Worm (Caenorhabditis elegans): Measurements from ENCODE around the gene egl-44.

egl-44 gene

DNA sequence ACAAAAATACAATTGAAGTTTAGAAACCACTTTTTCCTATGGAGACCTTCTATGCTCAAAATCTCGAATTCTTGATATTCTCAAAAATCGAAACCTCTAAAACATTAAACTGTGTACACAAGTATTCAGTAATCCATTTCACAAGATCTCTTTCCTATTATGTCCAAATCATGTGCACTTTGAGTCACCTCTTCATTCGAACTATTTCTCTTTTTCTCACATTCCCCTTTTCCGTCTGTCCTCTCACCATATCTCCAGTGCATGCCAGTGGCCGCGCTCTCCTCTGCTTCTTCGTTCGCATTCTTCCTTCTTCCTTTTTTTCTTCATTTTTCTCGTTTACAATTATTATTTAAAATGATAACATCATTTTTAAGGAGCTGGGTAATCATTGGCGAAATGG, 14.0 kb downstream of the egl-44 start, which contains the start of gene F28B12.1:
F28B12.1 (plus strand) TSS at position 335 of the 400 bp plus-strand sequence.
- TF ChIP-seq snpc-4 (tag; optimal IDR thresholded peaks at IDR 0.05) (no peak), nhr-76 (tag; optimal IDR thresholded peaks at IDR 0.05) (no peak), nhr-12 (tag; optimal IDR thresholded peaks at IDR 0.05) (no peak), fkh-10 (GFP tag; optimal IDR thresholded peaks at IDR 0.05) (peak; percentile 5), hmg-11 (tag; optimal IDR thresholded peaks at IDR 0.05) (peak; percentile 37), nhr-77 (tag; optimal IDR thresholded peaks at IDR 0.05) (no peak), fkh-2 (tag; optimal IDR thresholded peaks at IDR 0.05) (no peak), zag-1 (tag; optimal IDR thresholded peaks at IDR 0.05) (no peak), pqm-1 (tag; optimal IDR thresholded peaks at IDR 0.05) (no peak), nfya-1 (tag; optimal IDR thresholded peaks at IDR 0.05; ENCODE audit: insufficient read depth) (peak; percentile 49), mml-1 (tag; optimal IDR thresholded peaks at IDR 0.05) (no peak), eor-1 (tag; optimal IDR thresholded peaks at IDR 0.05) (no peak), tbx-2 (tag; optimal IDR thresholded peaks at IDR 0.05) (no peak)

DNA sequence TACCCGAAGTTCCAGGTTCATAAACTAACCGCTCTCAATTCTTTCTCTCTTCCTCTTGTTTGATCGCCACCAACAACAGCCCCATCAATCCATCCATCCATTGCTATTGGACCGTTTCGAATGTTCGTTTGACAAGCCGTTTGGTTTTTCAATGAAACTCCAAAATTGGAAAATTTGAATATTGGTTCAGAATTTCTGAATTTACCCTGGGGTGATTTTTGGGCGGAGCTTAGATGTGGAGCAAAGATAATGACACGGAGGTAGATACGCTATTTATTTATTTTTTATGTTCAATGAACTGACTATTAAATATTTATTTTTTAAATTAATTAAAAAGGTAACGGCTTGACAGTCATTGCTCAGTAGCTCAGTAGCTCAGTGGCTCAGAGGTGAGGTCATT, 15.7 kb downstream of the egl-44 start, which contains the start of gene B0034.2:
B0034.2 (minus strand) TSS at position 101 of the 400 bp plus-strand sequence.
- TF ChIP-seq lsy-12 (tag; optimal IDR thresholded peaks at IDR 0.05) (no peak), zag-1 (tag; optimal IDR thresholded peaks at IDR 0.05) (no peak), ztf-4 (tag; optimal IDR thresholded peaks at IDR 0.05) (no peak), ZK546.5 (tag; optimal IDR thresholded peaks at IDR 0.05) (no peak), snpc-4 (tag; optimal IDR thresholded peaks at IDR 0.05) (no peak), ztf-11 (tag; optimal IDR thresholded peaks at IDR 0.05) (no peak), unc-39 (tag; optimal IDR thresholded peaks at IDR 0.05) (no peak), pqm-1 (tag; optimal IDR thresholded peaks at IDR 0.05) (no peak), R02D3.7 (tag; optimal IDR thresholded peaks at IDR 0.05) (no peak), nhr-77 (tag; optimal IDR thresholded peaks at IDR 0.05) (no peak), nhr-25 (tag; optimal IDR thresholded peaks at IDR 0.05) (no peak)

DNA sequence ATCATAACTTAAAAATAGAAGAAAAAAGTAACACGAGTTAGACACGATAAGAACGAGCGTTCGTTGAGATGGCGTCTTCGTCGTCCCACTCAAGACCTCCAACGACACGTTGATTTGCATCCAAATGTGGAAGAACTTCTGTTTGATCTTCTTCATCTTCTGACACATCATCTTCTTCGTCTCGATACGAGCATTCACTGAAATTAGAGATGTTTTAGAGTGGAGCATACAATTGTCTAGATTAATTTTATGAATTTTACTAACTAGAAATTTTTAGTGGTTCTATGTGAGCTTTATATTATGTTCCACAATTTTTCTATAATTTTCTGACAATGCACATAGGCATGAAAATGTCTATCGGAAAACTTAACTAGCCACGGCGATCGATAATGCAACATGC, 17.2 kb downstream of the egl-44 start:
- TF ChIP-seq ZK546.5 (tag; optimal IDR thresholded peaks at IDR 0.05): no peak
- no peak for TF ChIP-seq mdl-1 (tag; optimal IDR thresholded peaks at IDR 0.05)
- TF ChIP-seq eor-1 (tag; optimal IDR thresholded peaks at IDR 0.05): no peak
- no peak for TF ChIP-seq snpc-4 (tag; optimal IDR thresholded peaks at IDR 0.05)
- no peak for TF ChIP-seq ama-1 (optimal IDR thresholded peaks at IDR 0.05)
- TF ChIP-seq sea-2 (GFP tag; optimal IDR thresholded peaks at IDR 0.05): no peak
- no peak for TF ChIP-seq nhr-76 (tag; optimal IDR thresholded peaks at IDR 0.05)
- TF ChIP-seq ceh-28 (tag; optimal IDR thresholded peaks at IDR 0.05): no peak
- no peak for TF ChIP-seq daf-12 (tag; optimal IDR thresholded peaks at IDR 0.05)
- no peak for TF ChIP-seq zag-1 (tag; optimal IDR thresholded peaks at IDR 0.05)
- no peak for TF ChIP-seq R02D3.7 (tag; optimal IDR thresholded peaks at IDR 0.05)
- TF ChIP-seq elt-1 (tag; optimal IDR thresholded peaks at IDR 0.05): no peak
- no peak for TF ChIP-seq fos-1 (tag; optimal IDR thresholded peaks at IDR 0.05)
- TF ChIP-seq fkh-2 (tag; optimal IDR thresholded peaks at IDR 0.05): no peak
- no peak for TF ChIP-seq ceh-82 (tag; optimal IDR thresholded peaks at IDR 0.05)
- TF ChIP-seq nhr-77 (tag; optimal IDR thresholded peaks at IDR 0.05): no peak
- TF ChIP-seq nhr-237 (tag; optimal IDR thresholded peaks at IDR 0.05): no peak

DNA sequence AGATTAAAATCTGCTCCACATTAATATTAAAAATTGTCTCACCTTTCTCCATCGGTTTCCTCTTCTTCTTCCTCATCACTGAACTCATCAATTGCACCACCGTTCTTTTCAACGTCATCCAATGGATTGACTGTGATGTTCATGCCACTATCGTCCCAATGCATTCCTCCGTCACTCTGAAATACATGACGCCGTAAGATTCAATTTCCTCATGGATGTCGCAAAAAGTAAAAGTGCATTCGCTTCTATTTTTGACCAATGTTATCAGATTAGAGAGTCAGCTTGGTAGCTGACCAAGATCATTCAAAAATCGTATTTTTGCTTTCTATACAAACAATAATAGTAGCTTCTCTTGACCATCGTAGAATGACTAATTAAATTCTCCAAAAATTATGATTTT, 17.8 kb downstream of the egl-44 start:
- TF ChIP-seq snpc-4 (tag; optimal IDR thresholded peaks at IDR 0.05) (no peak), ztf-11 (tag; optimal IDR thresholded peaks at IDR 0.05) (no peak), fkh-10 (GFP tag; optimal IDR thresholded peaks at IDR 0.05) (peak; percentile 59)

DNA sequence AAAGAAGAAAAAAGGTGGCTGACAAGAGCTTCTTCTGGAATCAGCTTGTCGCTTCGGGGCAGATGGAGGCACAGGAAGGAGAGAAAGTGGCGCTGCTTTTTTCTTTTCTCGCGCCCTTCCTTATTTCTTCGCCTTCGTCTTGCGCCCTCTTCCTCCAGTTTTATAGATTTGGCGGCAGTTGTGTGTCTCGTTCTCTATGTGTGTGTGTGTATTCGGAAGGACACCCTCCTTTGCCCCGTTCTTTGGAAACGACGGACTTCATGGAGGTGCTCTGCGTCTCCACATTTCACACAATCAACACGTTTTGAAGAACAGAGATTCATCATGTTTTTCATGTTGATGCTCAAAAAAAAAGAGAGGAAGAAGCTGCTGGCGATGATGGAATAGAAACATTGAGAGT, 20.1 kb downstream of the egl-44 start:
- TF ChIP-seq fkh-10 (GFP tag; optimal IDR thresholded peaks at IDR 0.05) (peak; percentile 72), ama-1 (optimal IDR thresholded peaks at IDR 0.05) (no peak), sea-2 (GFP tag; optimal IDR thresholded peaks at IDR 0.05) (no peak), ztf-4 (tag; optimal IDR thresholded peaks at IDR 0.05) (no peak), lin-39 (tag; optimal IDR thresholded peaks at IDR 0.05) (peak; percentile 54), egl-5 (tag; optimal IDR thresholded peaks at IDR 0.05) (peak; percentile 35), hmg-11 (tag; optimal IDR thresholded peaks at IDR 0.05) (peak; percentile 40), nhr-11 (tag; optimal IDR thresholded peaks at IDR 0.05) (peak; percentile 25), nfya-1 (tag; optimal IDR thresholded peaks at IDR 0.05; ENCODE audit: insufficient read depth) (peak; percentile 42)

DNA sequence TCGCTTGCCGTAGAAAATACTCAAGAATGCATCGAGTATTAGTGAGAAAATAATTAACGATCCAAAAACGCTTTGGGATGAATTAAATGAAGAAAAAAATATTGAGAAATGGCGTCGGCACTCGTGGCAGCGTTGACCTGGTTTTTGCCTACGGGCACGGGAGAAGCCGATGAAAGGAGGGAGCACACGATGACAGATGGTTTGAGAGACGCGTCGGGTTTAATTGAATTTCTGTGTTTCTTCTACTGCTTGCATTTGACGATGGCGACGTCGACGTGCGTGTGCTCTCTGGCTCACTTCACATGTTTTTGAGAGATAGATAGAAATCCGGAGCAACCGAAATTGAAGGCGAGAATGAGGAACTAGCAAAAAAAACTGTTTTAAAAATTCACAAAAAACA, 22.1 kb downstream of the egl-44 start:
- no peak for TF ChIP-seq sea-2 (GFP tag; optimal IDR thresholded peaks at IDR 0.05)
- TF ChIP-seq fkh-10 (GFP tag; optimal IDR thresholded peaks at IDR 0.05): peak; percentile 5
